Worm (Caenorhabditis elegans): ENCODE measurements around the gene fbxa-160.
A peak's percentile ranks its signal among the peaks of the same experiment; 100 is the strongest.

fbxa-160 gene

ce11 chrII:1606079-1606478 is 18.4 kb downstream of the fbxa-160 start, which contains the start of gene bath-33:
TSS of gene bath-33 (minus strand) at chrII:1606179.
- TF ChIP-seq lin-15B (tag; optimal IDR thresholded peaks at IDR 0.05): no peak

DNA sequence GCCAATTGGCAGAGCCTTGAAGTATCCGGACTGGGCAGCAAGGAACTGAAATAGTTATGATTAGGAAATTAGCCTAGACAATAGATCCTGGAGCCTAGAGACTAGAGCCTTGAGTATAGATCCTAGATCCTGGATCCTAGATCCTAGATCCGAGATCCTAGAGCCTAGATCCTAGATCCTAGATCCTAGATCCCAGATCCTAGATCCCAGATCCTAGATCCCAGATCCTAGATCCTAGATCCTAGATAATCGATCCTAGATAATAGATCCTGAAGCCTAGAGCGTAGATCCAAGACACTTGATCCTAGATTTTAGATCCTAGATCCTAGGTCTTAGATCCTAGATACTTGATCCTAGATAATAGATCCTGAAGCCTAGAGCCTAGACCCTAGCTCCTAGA is 19.5 kb downstream of the fbxa-160 start:
- no peak for TF ChIP-seq eor-1 (tag; optimal IDR thresholded peaks at IDR 0.05)

DNA sequence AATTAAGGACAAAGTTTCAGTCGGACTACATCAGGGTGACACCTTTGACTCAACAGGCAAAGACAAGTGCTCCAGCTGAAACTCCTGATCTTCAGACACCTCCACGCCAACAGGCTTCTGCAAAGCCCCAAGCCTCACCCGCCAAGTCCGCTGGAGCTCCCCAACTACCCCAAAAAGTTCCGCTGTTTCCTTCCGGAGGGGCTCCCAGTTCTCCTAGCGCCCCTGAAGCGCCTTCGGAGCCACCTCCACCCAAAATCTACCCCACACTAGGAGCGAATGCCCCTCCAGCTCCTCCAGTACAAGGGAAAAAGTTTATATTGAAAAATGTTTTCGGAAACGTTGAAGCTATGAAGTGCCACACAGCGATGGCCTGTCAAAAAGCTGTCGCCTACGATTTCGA is 21.4 kb downstream of the fbxa-160 start:
- TF ChIP-seq fkh-2 (tag; optimal IDR thresholded peaks at IDR 0.05) (no peak), tbx-2 (tag; optimal IDR thresholded peaks at IDR 0.05) (no peak), jun-1 (tag; optimal IDR thresholded peaks at IDR 0.05) (no peak), elt-1 (tag; optimal IDR thresholded peaks at IDR 0.05) (no peak), egl-27 (tag; optimal IDR thresholded peaks at IDR 0.05) (no peak), unc-39 (tag; optimal IDR thresholded peaks at IDR 0.05) (no peak), lsy-12 (tag; optimal IDR thresholded peaks at IDR 0.05) (no peak), nhr-237 (tag; optimal IDR thresholded peaks at IDR 0.05) (no peak), ceh-9 (tag; optimal IDR thresholded peaks at IDR 0.05) (no peak), daf-12 (tag; optimal IDR thresholded peaks at IDR 0.05) (no peak), aly-2 (tag; optimal IDR thresholded peaks at IDR 0.05) (no peak), ama-1 (optimal IDR thresholded peaks at IDR 0.05) (no peak), pha-4 (tag; optimal IDR thresholded peaks at IDR 0.05) (no peak), pqm-1 (tag; optimal IDR thresholded peaks at IDR 0.05) (no peak)

DNA sequence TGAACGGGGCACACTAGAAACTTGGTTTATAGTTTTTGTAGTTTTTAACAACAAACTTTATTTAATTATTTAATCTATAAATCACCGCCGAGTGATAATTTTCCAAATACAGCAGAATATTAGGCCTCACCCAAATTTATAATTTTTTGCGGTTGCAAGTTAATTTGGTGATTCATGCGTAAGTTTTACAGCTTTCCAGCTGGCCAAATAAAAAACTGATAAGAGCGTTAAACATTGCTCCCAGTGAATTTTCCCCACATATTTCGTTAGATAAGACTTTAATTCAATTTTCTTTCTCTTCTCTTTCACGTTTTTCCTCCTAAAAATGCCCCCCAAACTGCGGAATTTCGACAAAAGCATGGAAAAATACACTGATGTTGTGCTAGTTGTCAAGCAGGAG is 23.0 kb downstream of the fbxa-160 start, which contains the start of gene bath-47:
bath-47 (plus strand) TSS at position 305 of the 400 bp plus-strand sequence.
- no peak for TF ChIP-seq nhr-12 (tag; optimal IDR thresholded peaks at IDR 0.05)
- TF ChIP-seq elt-2 (tag; optimal IDR thresholded peaks at IDR 0.05): peak; percentile 59
- TF ChIP-seq pqm-1 (tag; optimal IDR thresholded peaks at IDR 0.05): peak; percentile 36

DNA sequence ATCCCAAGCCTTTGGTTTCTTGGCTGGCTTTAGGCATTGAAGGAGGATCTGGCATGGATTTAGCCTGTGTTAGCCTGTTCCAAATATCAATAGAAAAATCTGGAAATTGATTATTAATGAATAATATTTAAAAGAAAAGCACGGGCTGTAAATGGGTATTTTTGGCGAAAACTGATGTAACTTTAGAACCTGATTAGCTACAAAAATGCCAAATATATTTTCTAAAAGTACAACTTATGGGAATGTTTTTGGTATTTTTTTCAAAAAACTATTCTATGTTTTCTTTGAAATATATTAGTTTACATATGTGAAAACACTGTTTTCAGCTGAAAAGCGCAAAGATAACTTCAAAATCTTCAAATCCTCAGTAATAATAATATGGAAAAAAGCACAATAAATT is 23.8 kb downstream of the fbxa-160 start, which contains the start of gene bath-26:
bath-26 (minus strand) TSS at position 101 of the 400 bp plus-strand sequence.
- TF ChIP-seq sea-2 (GFP tag; optimal IDR thresholded peaks at IDR 0.05): no peak
- no peak for TF ChIP-seq egl-27 (tag; optimal IDR thresholded peaks at IDR 0.05)
- no peak for TF ChIP-seq nhr-11 (tag; optimal IDR thresholded peaks at IDR 0.05)
- TF ChIP-seq lin-39 (tag; optimal IDR thresholded peaks at IDR 0.05): no peak
- no peak for TF ChIP-seq mdl-1 (tag; optimal IDR thresholded peaks at IDR 0.05)
- no peak for TF ChIP-seq ZK546.5 (tag; optimal IDR thresholded peaks at IDR 0.05)
- no peak for TF ChIP-seq egl-5 (tag; optimal IDR thresholded peaks at IDR 0.05)
- TF ChIP-seq nhr-237 (tag; optimal IDR thresholded peaks at IDR 0.05): no peak
- no peak for TF ChIP-seq nhr-25 (tag; optimal IDR thresholded peaks at IDR 0.05)
- no peak for TF ChIP-seq aly-2 (tag; optimal IDR thresholded peaks at IDR 0.05)
- no peak for TF ChIP-seq fos-1 (tag; optimal IDR thresholded peaks at IDR 0.05)
- TF ChIP-seq elt-3 (tag; optimal IDR thresholded peaks at IDR 0.05): no peak
- no peak for TF ChIP-seq elt-1 (tag; optimal IDR thresholded peaks at IDR 0.05)
- no peak for TF ChIP-seq ceh-16 (tag; optimal IDR thresholded peaks at IDR 0.05)

DNA sequence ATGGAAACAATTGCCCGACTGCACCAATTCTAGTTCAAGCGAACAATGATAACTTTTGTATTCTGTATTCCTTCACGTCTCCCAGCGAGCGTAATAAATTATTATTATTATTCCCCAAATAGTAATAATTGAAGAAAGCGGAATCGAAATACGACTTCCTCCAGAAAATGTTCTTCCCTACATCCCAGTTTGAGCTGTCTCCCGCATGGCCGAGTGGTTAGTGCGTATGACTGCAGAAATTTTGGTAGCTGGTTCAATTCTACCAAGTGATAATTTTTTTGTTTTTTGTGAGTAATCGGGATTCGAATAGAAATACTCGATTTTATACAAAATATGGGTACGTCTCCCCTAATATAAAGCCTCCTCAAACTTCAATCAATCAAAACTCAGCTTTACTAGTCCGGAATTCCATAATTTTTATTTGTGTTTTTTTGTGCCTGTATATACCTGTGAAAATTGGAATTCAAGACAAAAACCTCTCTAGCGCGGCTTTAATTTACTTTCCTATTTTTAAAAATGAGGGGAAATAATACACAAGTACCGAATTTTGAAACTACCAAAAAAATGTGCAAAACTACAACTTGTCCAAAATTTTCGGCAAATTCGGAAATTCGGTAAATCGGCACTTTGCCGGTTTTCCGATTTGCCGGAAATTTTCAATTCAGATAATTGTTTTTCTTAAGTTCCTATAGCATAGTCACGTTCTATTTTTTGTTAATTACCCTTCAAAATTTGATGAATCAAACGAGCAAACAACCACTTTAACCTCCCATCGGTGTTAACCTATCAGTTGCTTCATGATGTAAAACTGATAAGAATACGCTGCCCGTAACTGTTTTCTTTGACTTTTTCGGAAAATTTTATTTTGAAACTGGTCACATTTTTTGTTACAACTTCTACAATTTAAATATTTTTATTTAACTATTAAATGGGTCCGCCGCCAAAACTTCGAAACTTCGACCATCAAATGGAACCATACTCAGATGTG is 27.1 kb downstream of the fbxa-160 start, which contains the start of gene bath-46:
bath-46 (plus strand) TSS at position 806 of the 988 bp plus-strand sequence.
- TF ChIP-seq nhr-76 (tag; optimal IDR thresholded peaks at IDR 0.05): no peak
- TF ChIP-seq pqm-1 (tag; optimal IDR thresholded peaks at IDR 0.05): peak; percentile 49
- TF ChIP-seq nhr-43 (tag; optimal IDR thresholded peaks at IDR 0.05; ENCODE audit: poor library complexity, severe bottlenecking): no peak
- peak; percentile 73 for TF ChIP-seq elt-2 (tag; optimal IDR thresholded peaks at IDR 0.05)

All from whole organism, L3 larva.